Fruit fly (Drosophila melanogaster): ENCODE data around the gene Taf6.

DNA sequence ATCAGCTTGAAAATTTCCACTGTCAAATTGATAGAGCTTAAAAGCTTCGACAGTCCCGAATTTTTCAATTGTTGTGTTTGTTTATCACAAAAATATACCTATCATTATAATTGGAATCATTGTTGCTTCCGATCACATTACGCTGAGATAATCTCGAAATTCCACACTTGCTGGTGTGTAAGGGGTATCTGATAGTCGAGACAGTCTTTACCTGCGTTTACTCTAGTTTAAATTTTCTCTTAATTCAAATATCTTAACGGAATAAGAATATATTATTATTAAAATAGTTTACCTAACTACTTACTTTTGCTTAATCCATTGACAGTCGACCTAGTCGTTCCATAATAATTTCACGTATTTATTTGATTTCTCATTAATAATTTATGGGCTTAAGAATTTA is 51.2 kb downstream of the Taf6 start:
- no peak for TF ChIP-seq CG5204 (GFP tag; optimal IDR thresholded peaks at IDR 0.05)
- no peak for TF ChIP-seq bab1 (GFP tag; optimal IDR thresholded peaks at IDR 0.05)

Data from whole organism, adult.